Fruit fly (Drosophila melanogaster) whole organism: ENCODE results near the gene Mhc.

Experiments used
- CG8478 ChIP-seq: fragments of >200 bp; optimal IDR thresholded peaks from 2 replicates; lab custom pipeline; 2018; ENCODE audit warnings: inconsistent platforms
- Dll ChIP-seq: fragments of >200 bp; optimal IDR thresholded peaks from 2 replicates; lab custom pipeline; 2017
- EcR ChIP-seq, 2 experiments: fragments of >200 bp; optimal IDR thresholded peaks; 2 replicates each; lab custom pipeline; 2017; ENCODE audit warnings: missing biosample characterization in 2 of 2, missing genetic modification characterization in 2 of 2, missing genetic modification reagents in 2 of 2
- pan ChIP-seq: fragments of >200 bp; optimal IDR thresholded peaks from 2 replicates; lab custom pipeline; 2017
- psq ChIP-seq: fragments of >200 bp; optimal IDR thresholded peaks from 2 replicates; lab custom pipeline; 2017
- usp ChIP-seq: fragments of >200 bp; optimal IDR thresholded peaks from 2 replicates; lab custom pipeline; 2017; ENCODE audit warnings: missing biosample characterization, missing genetic modification characterization, mixed read lengths

Mhc gene

DNA sequence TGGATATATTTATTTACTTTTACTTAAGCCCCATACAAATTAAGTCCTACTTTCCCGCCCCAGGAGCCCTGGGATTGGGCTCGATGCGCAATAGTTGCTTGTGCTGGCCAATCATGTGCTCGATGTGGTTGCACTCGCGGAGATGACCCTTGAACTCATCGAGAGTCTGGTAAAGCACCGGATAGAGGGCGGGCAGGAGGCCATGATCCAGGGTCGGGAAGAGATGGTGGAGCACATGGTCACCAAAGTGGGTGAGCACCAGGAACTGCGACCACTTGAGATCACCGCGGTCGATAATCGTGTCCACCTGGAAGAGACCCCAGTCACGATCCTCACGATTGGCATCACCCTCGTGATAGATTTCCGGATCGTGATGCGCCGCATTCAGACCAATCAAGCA, 22.5 kb downstream of the Mhc start:
- TF ChIP-seq pan (lab: Kevin White, UChicago), result no peak
- no peak for TF ChIP-seq psq
- no peak for TF ChIP-seq usp (GFP tag; lab: Kevin White, UChicago)
- no peak for TF ChIP-seq CG8478 (lab: Kevin White, UChicago)
- TF ChIP-seq Dll, result no peak
- TF ChIP-seq EcR (GFP tag; optimal IDR thresholded peaks at IDR 0.05; lab: Kevin White, UChicago), result no peak

DNA sequence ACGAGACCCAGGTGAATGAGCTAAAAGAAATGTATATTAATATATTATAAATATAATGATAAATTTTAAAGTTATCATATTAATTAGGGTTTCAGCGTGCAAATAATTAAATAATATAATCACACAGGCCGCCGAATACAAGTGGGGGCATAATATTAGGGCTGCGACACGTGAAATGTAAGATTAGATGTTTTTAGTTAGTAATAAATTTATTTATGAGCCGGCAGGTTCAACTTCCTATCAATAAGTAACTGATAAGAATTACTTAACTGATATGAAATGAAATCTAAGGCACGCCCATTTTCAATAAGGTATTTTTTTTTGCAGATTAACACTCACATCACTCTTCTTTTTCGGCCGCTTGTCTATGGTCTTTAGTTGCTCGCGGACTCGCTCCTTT, 23.5 kb downstream of the Mhc start:
- TF ChIP-seq Dll, result no peak
- TF ChIP-seq usp (GFP tag; lab: Kevin White, UChicago), result no peak
- TF ChIP-seq EcR (GFP tag; optimal IDR thresholded peaks at IDR 0.05; lab: Kevin White, UChicago), result no peak
- no peak for TF ChIP-seq CG8478 (lab: Kevin White, UChicago)

DNA sequence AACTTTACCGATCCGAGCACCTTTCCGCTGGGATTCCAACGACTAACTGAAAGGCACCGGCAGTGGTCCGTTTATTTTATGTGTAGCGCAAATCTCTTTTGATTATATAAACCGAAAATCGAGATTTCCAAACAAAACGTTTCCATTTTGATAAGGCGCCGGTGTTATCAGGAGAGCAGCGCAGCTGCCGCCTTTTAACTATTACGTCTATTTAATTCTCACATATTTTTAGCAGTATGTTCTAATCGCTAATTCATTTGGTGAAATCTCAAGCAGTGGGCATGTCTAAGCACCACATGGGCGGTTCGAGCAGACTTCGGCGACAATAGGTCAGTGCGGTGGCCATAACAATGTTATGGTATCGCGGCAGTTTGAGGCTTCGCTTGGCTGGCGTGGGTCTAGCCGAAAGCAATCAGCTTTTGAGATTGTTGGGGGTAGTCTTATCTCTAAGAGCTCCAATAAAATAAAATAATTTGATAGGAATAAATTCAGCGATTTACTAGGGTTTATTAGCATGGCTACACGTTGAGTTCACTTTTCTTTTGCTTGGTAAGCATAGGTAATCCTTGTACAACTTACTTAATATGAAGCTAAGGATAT, 24.4 kb downstream of the Mhc start, which contains the start of gene Cyt-b5-r:
Gene Cyt-b5-r (minus strand): TSS at position 51 of the 600 bp plus-strand sequence.
- TF ChIP-seq pan (lab: Kevin White, UChicago) (no peak), usp (GFP tag; lab: Kevin White, UChicago) (no peak), CG8478 (lab: Kevin White, UChicago) (no peak), EcR (GFP tag; optimal IDR thresholded peaks at IDR 0.05; lab: Kevin White, UChicago) (no peak), Dll (no peak), psq (no peak)

DNA sequence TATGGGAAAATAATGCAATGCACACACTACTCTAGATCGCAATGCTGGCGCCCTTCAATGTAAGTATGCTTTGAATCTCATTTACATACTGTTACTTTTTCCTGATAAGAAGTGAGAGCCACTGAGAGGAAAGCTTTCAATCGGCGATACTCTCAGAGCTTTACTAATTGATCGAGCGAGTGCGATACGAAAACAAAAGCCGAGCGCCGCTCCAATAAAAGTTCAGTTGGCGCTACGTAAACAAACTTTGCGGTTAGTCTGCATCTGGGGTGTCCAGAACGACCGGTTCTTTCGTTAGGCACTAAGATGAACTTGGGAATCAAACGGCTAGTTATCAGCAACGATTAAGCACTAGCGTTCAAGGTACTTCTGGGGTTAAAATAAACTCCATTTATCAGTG, 25.0 kb downstream of the Mhc start, which contains the start of gene CG17928:
Gene CG17928 (plus strand): TSS at position 224 of the 400 bp plus-strand sequence.
- TF ChIP-seq CG8478 (lab: Kevin White, UChicago), result no peak
- no peak for TF ChIP-seq psq
- TF ChIP-seq EcR (GFP tag; optimal IDR thresholded peaks at IDR 0.05; lab: Kevin White, UChicago), result no peak
- no peak for TF ChIP-seq usp (GFP tag; lab: Kevin White, UChicago)
- no peak for TF ChIP-seq pan (lab: Kevin White, UChicago)
- no peak for TF ChIP-seq Dll

DNA sequence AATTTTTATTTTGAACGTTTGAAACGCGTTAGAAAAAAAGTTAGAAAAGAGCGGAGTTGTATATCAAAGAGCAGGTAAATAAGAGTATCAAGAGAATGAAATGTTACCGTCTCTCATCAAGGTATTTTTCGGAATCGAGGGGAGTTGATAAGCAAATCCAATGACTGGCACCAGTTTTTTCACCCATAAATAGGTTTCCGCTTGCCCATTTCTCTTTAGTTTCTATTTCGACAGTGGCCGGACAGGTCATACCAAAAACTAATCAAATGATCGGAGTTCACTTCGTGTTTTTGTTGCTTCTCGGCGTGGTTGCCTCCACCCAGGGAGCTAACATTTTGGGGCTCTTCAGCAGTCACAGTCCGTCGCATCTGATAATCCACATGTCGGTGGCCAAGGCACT, 27.6 kb downstream of the Mhc start, which contains the start of gene Ugt37C2:
Gene Ugt37C2 (plus strand): TSS at position 242 of the 400 bp plus-strand sequence.
- TF ChIP-seq usp (GFP tag; lab: Kevin White, UChicago) (no peak), psq (no peak), CG8478 (lab: Kevin White, UChicago) (no peak), EcR (GFP tag; optimal IDR thresholded peaks at IDR 0.05; lab: Kevin White, UChicago) (no peak), Dll (no peak), pan (lab: Kevin White, UChicago) (no peak)

DNA sequence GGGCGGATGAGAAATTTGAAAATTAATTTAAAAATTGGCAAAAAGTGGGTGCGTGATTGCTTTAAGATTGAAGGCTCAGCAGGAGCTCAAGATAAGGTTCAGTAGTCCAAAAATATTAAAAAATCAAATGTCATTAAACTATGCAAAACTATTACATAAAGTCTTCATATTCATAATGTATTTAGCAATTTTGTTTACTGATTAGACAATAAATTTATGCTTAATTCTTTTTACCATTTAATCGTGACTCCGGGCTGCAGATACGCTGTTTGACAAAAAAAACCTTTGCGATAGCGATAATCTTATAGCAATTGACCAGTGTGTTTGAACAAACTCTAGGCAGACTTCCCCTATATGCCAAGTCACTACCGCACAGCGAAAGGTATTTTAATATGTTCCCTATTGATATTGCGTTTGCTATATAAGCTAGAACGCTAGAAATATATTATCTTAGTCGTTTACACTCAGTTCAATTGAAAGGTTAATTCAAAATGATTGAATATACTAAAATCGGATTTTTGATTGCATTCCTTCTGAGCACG, 29.8 kb downstream of the Mhc start, which contains the start of gene Ugt37E1:
Gene Ugt37E1 (plus strand): TSS at position 492 of the 542 bp plus-strand sequence.
- no peak for TF ChIP-seq usp (GFP tag; lab: Kevin White, UChicago)
- no peak for TF ChIP-seq pan (lab: Kevin White, UChicago)
- no peak for TF ChIP-seq Dll
- no peak for TF ChIP-seq CG8478 (lab: Kevin White, UChicago)
- no peak for TF ChIP-seq psq

DNA sequence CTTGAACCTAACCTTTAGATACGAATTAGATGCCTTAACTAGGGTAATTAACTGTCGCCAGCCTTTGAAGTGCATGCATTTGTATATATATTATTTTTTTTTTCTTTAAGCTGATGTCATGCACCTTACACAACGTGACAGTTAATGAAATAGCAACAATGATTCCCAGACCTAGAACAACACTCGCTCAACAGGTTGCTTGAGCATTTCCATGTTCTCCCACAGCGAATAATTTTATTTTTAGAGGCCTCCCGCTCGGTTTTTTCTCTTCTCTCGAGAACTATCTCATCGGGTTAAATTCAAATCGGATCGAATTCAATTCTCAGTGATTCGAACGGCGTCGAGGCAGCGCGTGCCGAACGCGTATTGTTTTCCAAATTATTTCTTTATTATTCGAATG, 32.3 kb downstream of the Mhc start, which contains the start of gene Ugt37D1:
Gene Ugt37D1 (plus strand): TSS at position 321 of the 400 bp plus-strand sequence.
- TF ChIP-seq usp (GFP tag; lab: Kevin White, UChicago) (no peak), psq (no peak), Dll (no peak), pan (lab: Kevin White, UChicago) (no peak), EcR (GFP tag; optimal IDR thresholded peaks at IDR 0.05; lab: Kevin White, UChicago) (no peak), CG8478 (lab: Kevin White, UChicago) (no peak)

DNA sequence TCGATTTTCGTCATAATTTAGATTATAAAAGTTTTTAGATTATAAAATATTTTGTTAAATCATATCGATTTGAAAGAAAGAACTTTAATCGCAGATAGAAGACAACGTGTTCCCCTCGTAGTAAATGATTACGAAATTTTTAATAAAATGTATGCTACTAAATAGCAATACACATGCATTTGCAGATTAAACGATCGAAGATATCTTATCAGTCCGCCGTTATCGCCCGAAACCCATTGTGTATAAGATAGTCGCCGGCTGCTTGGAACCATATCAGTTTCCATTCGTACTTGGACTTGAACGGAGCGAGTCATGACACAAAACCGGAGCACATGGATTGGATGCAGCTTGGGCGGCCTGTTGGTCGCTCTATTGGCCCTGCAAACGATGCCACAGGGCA, 33.1 kb downstream of the Mhc start:
- TF ChIP-seq usp (GFP tag; lab: Kevin White, UChicago) (no peak), Dll (no peak), psq (no peak), CG8478 (lab: Kevin White, UChicago) (no peak), pan (lab: Kevin White, UChicago) (no peak), EcR (GFP tag; optimal IDR thresholded peaks at IDR 0.05; lab: Kevin White, UChicago) (no peak)

DNA sequence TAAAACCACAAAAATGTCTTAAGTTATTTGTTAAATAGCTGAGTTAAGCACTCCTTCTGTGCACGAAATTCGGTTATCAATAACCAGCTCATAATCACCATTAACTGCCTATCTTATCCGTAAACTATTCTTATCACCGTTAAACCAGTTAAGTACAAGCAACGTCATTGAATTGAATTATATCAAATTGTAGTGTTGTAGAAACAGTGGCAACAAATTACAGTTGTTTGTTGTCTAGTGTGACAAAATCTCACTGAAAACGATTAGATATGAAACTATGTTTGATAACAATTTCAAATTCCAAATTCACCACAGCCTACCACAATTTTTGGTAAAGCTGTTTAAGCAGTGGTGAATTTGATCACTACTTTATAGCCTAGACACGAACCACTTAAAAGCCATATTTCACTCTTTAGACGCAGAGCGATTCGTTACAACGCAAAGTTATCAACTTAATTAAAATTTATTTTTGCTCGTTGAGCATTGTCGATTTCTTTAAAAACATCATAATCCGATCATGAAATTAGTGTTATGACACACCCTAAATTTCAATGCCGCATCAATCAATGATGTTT, 35.3 kb downstream of the Mhc start:
- no peak for TF ChIP-seq CG8478 (lab: Kevin White, UChicago)
- TF ChIP-seq usp (GFP tag; lab: Kevin White, UChicago), result no peak
- TF ChIP-seq Dll, result no peak

DNA sequence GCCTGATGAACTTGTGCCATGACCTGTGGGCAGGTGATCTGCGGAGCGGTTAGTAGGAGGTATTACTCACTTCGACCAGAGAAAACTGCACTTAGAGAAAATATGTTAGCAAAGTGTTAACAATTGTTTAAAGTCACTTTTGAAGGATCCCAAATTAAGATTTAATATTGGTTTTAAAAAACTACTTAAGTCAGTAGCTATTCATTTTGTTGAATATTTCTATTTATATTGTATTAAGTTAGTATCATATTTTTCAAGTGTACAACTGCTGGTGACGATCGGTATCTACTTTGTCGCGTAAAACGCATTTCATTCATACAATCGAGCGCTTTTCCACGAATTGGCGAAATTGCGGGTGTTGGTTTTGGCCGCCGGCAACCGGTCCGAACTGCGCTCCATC, 37.3 kb downstream of the Mhc start:
- TF ChIP-seq CG8478 (lab: Kevin White, UChicago) (no peak), pan (lab: Kevin White, UChicago) (no peak), psq (no peak), usp (GFP tag; lab: Kevin White, UChicago) (no peak), Dll (no peak), EcR (GFP tag; optimal IDR thresholded peaks at IDR 0.05; lab: Kevin White, UChicago) (no peak)

DNA sequence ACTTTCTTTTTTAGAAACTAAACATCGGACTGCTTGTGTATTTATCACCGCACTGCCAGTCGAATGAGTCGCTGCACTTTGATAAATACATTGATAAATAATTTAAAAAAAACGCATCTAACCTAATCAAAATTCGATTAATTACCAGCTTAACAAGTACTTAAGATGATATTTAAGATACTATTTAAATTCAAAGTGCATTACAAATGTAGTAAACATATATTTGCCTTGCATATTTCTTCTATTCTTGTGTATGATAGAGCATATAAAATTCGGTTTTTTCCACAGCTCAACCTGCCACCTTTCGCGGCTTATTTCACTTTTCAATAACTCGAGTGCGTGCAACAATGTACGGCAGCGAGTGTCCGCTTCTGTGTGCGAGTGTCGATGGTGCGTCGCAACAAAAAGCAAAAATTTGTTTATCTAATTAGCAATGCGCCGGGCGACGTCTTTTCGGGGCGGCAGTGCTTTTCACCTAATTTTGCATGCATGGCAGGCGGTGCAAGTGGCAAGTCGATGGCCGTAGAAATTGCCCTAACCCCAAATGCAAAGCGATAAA, 38.1 kb downstream of the Mhc start, which contains the start of gene CG13272:
Gene CG13272 (plus strand): TSS at position 509 of the 559 bp plus-strand sequence.
- TF ChIP-seq usp (GFP tag; lab: Kevin White, UChicago), result no peak
- no peak for TF ChIP-seq EcR (GFP tag; optimal IDR thresholded peaks at IDR 0.05; lab: Kevin White, UChicago)
- no peak for TF ChIP-seq pan (lab: Kevin White, UChicago)
- TF ChIP-seq psq, result no peak
- no peak for TF ChIP-seq CG8478 (lab: Kevin White, UChicago)
- TF ChIP-seq Dll, result no peak

DNA sequence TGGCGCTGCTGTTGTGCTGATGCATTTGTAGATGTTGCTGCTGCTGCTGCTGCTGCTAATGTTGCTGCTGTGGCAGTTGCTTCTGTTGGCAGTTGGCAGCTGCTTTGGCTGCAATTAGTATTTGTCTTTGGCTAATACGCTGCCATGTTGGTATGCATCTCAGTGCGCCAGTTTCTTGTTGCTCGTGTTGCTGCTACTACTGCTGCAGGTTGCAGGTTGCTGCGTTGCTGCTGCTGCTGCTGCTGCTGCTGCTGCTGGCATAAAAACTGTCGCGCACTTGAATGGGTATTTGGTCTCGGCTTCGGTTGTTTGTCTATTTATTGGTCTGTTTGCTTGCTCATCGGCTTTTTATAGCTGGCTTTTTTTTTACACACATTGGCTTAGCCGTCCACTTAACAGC, 42.4 kb downstream of the Mhc start:
- no peak for TF ChIP-seq Dll
- TF ChIP-seq CG8478 (lab: Kevin White, UChicago), result no peak
- no peak for TF ChIP-seq psq
- no peak for TF ChIP-seq usp (GFP tag; lab: Kevin White, UChicago)
